Fruit fly (Drosophila melanogaster) whole organism, larva: Measurements from ENCODE around the gene CG31835.
A peak's percentile ranks its signal among the peaks of the same experiment; 100 is the strongest.
"Not testable (repeated sequence)": the region's sequence is repeated elsewhere in the genome, so short reads cannot be mapped to it uniquely, and the experiment has no call there.

Experiments
- noc ChIP-seq: fragments of 200-800 bp; sonication (Bioruptor generic); optimal IDR thresholded peaks from 3 replicates; lab custom pipeline; 2019; ENCODE audit warnings: missing biosample characterization, mild to moderate bottlenecking, missing genetic modification characterization, moderate library complexity

CG31835 gene

dm6 chr2L:14735543-14735942, at the start of gene CG31835:
CG31835 (plus strand) TSS chr2L:14735843.
- not testable (repeated sequence) for TF ChIP-seq noc

- TF ChIP-seq noc: no peak
These were observed 48.3 kb upstream of the CG31835 start for dm6 chr2L:14687359-14687758.

DNA sequence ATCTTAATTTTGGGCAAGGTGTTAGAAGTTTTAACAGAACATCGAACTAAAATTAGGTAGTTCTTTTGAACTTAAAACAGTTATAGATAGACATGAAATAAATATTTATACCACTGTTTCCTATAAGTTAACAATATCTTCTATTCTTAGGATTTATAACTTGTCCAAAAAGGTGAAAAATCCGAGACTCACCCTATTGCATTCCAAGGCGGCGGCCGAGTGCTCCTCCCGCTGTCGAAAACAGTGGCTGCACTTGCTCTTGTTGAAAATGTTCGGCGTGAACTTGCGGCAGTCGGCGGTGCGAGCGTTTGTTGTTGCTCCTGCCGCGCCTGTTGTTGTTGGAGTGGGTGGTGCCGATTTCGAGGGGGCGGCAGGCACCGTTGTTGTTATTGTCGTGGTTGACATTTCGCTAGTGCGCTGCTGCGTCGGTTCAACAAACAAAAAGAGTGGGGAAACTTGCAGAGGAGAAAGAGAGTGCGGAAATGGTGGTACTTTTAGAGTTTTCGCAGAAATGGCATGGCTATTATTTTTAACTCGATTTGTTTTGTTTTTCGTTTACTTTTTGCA, 47.3 kb upstream of the CG31835 start:
- no peak for TF ChIP-seq noc

- peak; percentile 84 for TF ChIP-seq noc
These were observed 46.5 kb upstream of the CG31835 start, which contains the start of gene osp for dm6 chr2L:14688922-14689711. osp (minus strand) TSS chr2L:14689340.

DNA sequence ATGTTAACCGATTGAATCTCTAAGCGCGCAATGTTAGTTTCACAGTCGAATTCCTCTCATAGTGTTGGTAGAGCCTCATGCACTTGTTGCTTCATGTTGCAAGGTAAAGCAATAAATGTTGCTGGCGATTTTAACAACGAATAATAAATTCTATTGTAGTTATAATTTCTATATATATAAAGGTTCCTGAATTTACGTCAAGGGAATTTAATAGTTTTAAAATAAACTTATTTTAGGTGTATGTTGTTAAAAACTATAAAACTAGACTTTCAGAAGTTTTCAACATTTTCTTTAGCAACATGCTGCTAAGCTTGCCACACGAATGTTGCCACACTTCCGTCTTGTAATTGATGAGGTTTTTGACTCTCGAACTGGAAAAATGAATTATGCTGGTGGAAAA, 45.4 kb upstream of the CG31835 start:
- no peak for TF ChIP-seq noc

dm6 chr2L:14690791-14691190, 44.9 kb upstream of the CG31835 start:
- TF ChIP-seq noc: no peak

- TF ChIP-seq noc: no peak
These were observed 42.0 kb upstream of the CG31835 start for dm6 chr2L:14693620-14694019.

- peak; percentile 15 for TF ChIP-seq noc
These were observed 37.7 kb upstream of the CG31835 start for dm6 chr2L:14697938-14698337.

DNA sequence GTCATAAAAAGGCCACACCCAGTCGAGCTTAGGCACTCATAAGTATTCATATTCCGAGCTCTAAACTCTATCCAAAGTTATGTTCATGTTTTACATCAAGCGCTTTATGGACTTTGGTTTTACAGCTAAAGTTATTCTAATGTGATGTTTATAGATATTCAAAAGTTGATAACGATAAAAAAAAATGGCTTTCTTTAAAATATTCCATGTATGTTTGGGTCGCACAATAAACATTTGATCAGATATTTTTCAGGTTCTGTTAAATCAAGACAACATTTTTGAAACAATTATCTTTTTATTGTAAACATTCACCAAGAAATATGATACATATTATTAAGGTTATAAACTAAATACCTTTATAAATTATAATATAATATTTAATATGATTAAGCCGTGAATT, 36.7 kb upstream of the CG31835 start:
- TF ChIP-seq noc: no peak

dm6 chr2L:14699501-14700077, 36.1 kb upstream of the CG31835 start:
- no peak for TF ChIP-seq noc

- TF ChIP-seq noc: no peak
These were observed 34.1 kb upstream of the CG31835 start for dm6 chr2L:14701495-14701894.

DNA sequence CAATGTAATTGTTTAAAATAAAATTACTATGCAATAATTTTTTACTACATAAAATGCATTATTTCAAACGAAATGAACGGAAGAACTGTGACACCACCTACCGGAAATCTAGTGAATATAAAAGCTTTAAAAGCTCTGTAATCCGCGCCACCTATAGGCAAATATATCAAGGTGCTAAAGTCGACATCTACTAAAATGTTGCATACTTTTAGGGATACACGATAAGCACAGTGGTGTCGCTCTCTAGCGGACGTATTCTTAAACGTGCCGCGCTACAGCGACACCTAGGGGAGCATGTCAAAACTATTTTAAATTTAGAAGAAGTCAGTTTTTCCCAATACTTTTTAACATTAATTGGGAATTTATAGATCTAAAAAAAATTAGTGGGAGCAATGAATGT, 29.4 kb upstream of the CG31835 start:
- no peak for TF ChIP-seq noc

DNA sequence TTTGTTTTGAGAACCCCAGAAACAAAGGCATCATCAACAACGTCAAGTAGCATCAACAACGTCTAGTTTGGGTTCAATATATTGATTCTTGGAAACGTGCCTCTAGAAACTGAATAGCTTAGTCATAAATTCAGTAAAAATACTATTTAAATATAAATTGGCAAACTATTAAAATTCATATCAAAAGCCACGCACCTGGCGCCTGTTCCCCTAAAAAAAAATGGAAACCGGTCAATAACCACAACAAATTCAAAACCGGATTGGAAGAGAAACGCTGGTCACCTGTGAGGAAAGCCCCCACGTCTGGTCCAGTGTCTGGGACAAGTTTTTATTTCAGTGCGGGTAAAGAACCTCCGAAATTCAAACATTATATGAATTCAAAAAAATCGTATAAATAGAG, 23.4 kb upstream of the CG31835 start, which contains the start of gene CG15282:
CG15282 (plus strand) TSS at position 227 of the 400 bp plus-strand sequence.
- no peak for TF ChIP-seq noc

- no peak for TF ChIP-seq noc
These were observed 22.2 kb upstream of the CG31835 start, which contains the start of gene CG34165 for dm6 chr2L:14713467-14713866. CG34165 (plus strand) TSS chr2L:14713750.

DNA sequence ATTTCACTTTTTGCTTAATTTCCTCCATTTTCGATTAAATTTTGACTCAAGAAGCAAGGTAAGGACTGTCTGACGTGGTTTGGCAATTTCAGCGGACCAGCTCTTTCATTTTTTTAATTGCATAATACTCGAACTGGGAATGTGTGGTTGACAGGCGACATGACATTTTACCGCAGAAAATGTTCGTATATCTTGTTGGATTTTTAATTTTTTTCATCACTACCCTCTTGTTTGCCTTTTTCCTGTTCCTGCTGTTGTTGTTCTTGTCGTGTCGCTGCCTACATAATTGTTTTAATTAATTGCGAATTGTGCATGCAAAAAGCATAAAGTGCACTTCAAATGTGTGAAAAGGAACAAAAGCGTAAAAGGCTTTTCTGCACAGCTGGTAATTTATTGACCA, 5.6 kb upstream of the CG31835 start, which contains the start of gene CG42685:
CG42685 (minus strand) TSS at position 101 of the 400 bp plus-strand sequence.
- TF ChIP-seq noc: no peak

DNA sequence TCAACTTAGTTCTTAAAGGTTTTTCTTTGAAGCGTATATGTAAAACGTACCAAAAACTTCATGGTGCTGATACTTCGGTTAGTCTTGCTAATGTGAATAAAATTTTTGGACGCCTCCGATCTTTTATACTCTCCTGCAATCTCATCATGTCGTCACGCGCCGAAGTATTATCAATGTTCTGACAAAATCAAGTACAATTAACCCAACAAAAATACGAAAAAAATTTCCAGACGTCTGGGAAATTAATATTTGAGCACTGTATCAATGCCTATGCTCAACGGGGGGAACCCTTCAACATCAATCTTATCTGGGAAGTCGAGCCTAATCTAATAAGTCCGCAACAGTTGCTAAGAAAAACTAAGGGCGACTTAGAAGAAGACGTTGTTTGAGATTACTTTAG, 2.0 kb downstream of the CG31835 start, which contains the start of gene CG31775:
CG31775 (minus strand) TSS at position 101 of the 400 bp plus-strand sequence.
- TF ChIP-seq noc: not testable (repeated sequence)

DNA sequence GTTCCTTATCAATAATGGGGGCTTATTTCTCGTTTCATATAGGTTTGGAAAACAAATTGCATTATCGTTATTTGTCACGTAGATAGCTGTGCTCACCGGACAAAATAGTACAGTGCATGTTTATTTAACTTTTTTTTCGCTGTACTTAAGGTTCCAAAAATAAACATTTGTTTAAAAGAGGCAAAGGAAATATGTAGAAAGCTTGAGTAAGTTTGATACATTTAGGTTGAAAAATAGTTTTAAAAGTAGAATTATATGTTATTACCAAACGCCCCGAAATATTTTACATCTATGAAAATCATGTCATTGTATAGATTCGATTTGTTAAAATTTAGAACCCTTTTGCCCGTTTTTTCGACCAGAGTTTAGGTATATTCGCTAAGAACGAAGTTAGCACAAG, 4.0 kb downstream of the CG31835 start, which contains the start of gene CG42585:
CG42585 (plus strand) TSS at position 301 of the 400 bp plus-strand sequence.
- TF ChIP-seq noc: not testable (repeated sequence)
